Worm (Caenorhabditis elegans) whole organism, L4 larva: Measurements from ENCODE around the gene nspd-4.
"Not testable (repeated sequence)": the region's sequence is repeated elsewhere in the genome, so short reads cannot be mapped to it uniquely, and the experiment has no call there.

Source experiments
- F26F4.8 ChIP-seq: fragments of 200-800 bp; sonication (Bioruptor generic); conservative IDR thresholded peaks from 2 replicates; pipeline ENCODE4 v1.3.6; 2022; ENCODE audit warnings: missing genetic modification characterization, missing compliant biosample characterization
- F49E8.2 ChIP-seq: sonication (generic microtip); optimal IDR thresholded peaks from 2 replicates; lab custom pipeline; 2016; ENCODE audit warnings: missing compliant biosample characterization, mild to moderate bottlenecking, missing genetic modification characterization, borderline replicate concordance
- R02D3.7 ChIP-seq: fragments of 150-350 bp; sonication (generic microtip); optimal IDR thresholded peaks from 3 replicates; lab custom pipeline; 2014; ENCODE audit warnings: missing biosample characterization, missing genetic modification characterization
- T26A8.4 ChIP-seq: fragments of 200-800 bp; sonication (Bioruptor generic); IDR thresholded peaks from 2 replicates; pipeline ENCODE4 v1.3.6; 2022; ENCODE audit warnings: missing genetic modification characterization, missing compliant biosample characterization
- Y5F2A.4 ChIP-seq: fragments of 200-800 bp; sonication (Bioruptor generic); optimal IDR thresholded peaks from 2 replicates; lab custom pipeline; 2018; ENCODE audit warnings: mild to moderate bottlenecking, missing genetic modification characterization, missing compliant biosample characterization
- aha-1 ChIP-seq: fragments of 150-350 bp; peaks from one replicate; lab custom pipeline; 2014; ENCODE audit warnings: missing biosample characterization, missing genetic modification characterization
- ama-1 ChIP-seq: fragments of 150-350 bp; optimal IDR thresholded peaks from 2 replicates; lab custom pipeline; 2014; ENCODE audit warnings: inconsistent platforms, mixed read lengths
- arid-1 ChIP-seq: fragments of 200-800 bp; sonication (Bioruptor generic); conservative IDR thresholded peaks from 2 replicates; pipeline ENCODE4 v1.3.6; 2022; ENCODE audit warnings: missing genetic modification reagents, missing genetic modification characterization, missing compliant biosample characterization
- ceh-20 ChIP-seq: fragments of 200-800 bp; sonication (Bioruptor generic); IDR thresholded peaks from 2 replicates; pipeline ENCODE4 v1.3.6; 2022; ENCODE audit warnings: missing genetic modification reagents, missing genetic modification characterization, missing compliant biosample characterization
- ceh-28 ChIP-seq: fragments of 150-350 bp; optimal IDR thresholded peaks from 2 replicates; lab custom pipeline; 2014; ENCODE audit warnings: missing biosample characterization, missing genetic modification reagents, missing genetic modification characterization
- cey-2 ChIP-seq: sonication (generic microtip); optimal IDR thresholded peaks from 3 replicates; lab custom pipeline; 2017; ENCODE audit warnings: missing genetic modification characterization, mild to moderate bottlenecking, missing compliant biosample characterization, antibody characterized with exemption, borderline replicate concordance; ENCODE audit not compliant: insufficient read depth
- dpl-1 ChIP-seq: fragments of 150-350 bp; optimal IDR thresholded peaks from 2 replicates; lab custom pipeline; 2014; ENCODE audit warnings: missing biosample characterization, missing genetic modification reagents, missing genetic modification characterization
- hlh-11 ChIP-seq: fragments of 200-800 bp; sonication (Bioruptor generic); optimal IDR thresholded peaks from 2 replicates; lab custom pipeline; 2018; ENCODE audit warnings: mild to moderate bottlenecking, missing genetic modification characterization, missing compliant biosample characterization
- hmg-1.1 ChIP-seq: fragments of 200-800 bp; sonication (Bioruptor generic); IDR thresholded peaks from 2 replicates; pipeline ENCODE4 v1.3.6; 2022; ENCODE audit warnings: missing genetic modification reagents, missing genetic modification characterization, missing compliant biosample characterization
- lim-7 ChIP-seq: fragments of 200-800 bp; sonication (Bioruptor generic); IDR thresholded peaks from 2 replicates; pipeline ENCODE4 v1.3.6; 2022; ENCODE audit warnings: missing genetic modification characterization, missing compliant biosample characterization
- lin-1 ChIP-seq: fragments of 200-800 bp; sonication (Bioruptor generic); IDR thresholded peaks from 2 replicates; pipeline ENCODE4 v1.3.6; 2022; ENCODE audit warnings: missing genetic modification reagents, missing genetic modification characterization, missing compliant biosample characterization
- lin-13 ChIP-seq: fragments of 150-350 bp; optimal IDR thresholded peaks from 2 replicates; lab custom pipeline; 2014; ENCODE audit warnings: missing biosample characterization, missing genetic modification reagents, missing genetic modification characterization
- lin-15B ChIP-seq: fragments of 150-350 bp; sonication (generic microtip); optimal IDR thresholded peaks from 3 replicates; lab custom pipeline; 2014; ENCODE audit warnings: missing biosample characterization, missing genetic modification characterization
- lsy-2 ChIP-seq, 2 experiments: fragments of 150-350 bp in 1 of 2; sonication (generic microtip) in 1 of 2; optimal IDR thresholded peaks; 2 replicates each; lab custom pipeline; 2014 to 2017; ENCODE audit warnings: missing biosample characterization in 2 of 2, missing genetic modification characterization in 2 of 2
- madf-5 ChIP-seq, 2 experiments: fragments of 200-800 bp; sonication (Bioruptor generic); IDR thresholded peaks; 2 replicates each; pipeline ENCODE4 v1.3.6; 2022; ENCODE audit warnings: missing compliant biosample characterization in 2 of 2, missing genetic modification characterization in 2 of 2
- madf-9 ChIP-seq: fragments of 200-800 bp; sonication (Bioruptor generic); conservative IDR thresholded peaks from 2 replicates; pipeline ENCODE4 v1.3.6; 2022; ENCODE audit warnings: missing genetic modification reagents, missing genetic modification characterization, missing compliant biosample characterization
- mdl-1 ChIP-seq, 2 experiments: fragments of 150-350 bp in 1 of 2; sonication (generic microtip) in 1 of 2; optimal IDR thresholded peaks; 2 replicates each; lab custom pipeline; 2014 to 2017; ENCODE audit warnings: missing biosample characterization in 2 of 2, missing genetic modification characterization in 2 of 2
- mes-2 ChIP-seq: sonication (generic microtip); optimal IDR thresholded peaks from 2 replicates; lab custom pipeline; 2016; ENCODE audit warnings: missing genotype, mild to moderate bottlenecking, missing genetic modification characterization, missing compliant biosample characterization; ENCODE audit not compliant: poor library complexity, severe bottlenecking
- mxl-3 ChIP-seq: fragments of 200-800 bp; sonication (Bioruptor generic); optimal IDR thresholded peaks from 2 replicates; lab custom pipeline; 2018; ENCODE audit warnings: mild to moderate bottlenecking, missing genetic modification characterization, missing compliant biosample characterization
- nhr-237 ChIP-seq: sonication (generic microtip); optimal IDR thresholded peaks from 2 replicates; lab custom pipeline; 2017; ENCODE audit warnings: missing biosample characterization, missing genetic modification characterization
- nhr-28 ChIP-seq: fragments of 150-350 bp; optimal IDR thresholded peaks from 2 replicates; lab custom pipeline; 2014; ENCODE audit warnings: missing biosample characterization, missing genetic modification characterization
- nhr-42 ChIP-seq: fragments of 200-800 bp; sonication (Bioruptor generic); IDR thresholded peaks from 2 replicates; pipeline ENCODE4 v1.3.6; 2022; ENCODE audit warnings: missing genetic modification characterization, missing compliant biosample characterization
- nhr-48 ChIP-seq: sonication (generic microtip); optimal IDR thresholded peaks from 2 replicates; lab custom pipeline; 2016; ENCODE audit warnings: mild to moderate bottlenecking, missing genetic modification characterization, missing compliant biosample characterization
- php-3 ChIP-seq: fragments of 200-800 bp; sonication (Bioruptor generic); IDR thresholded peaks from 2 replicates; pipeline ENCODE4 v1.3.6; 2022; ENCODE audit warnings: missing genetic modification reagents, missing genetic modification characterization, missing compliant biosample characterization
- pqm-1 ChIP-seq: sonication (generic microtip); optimal IDR thresholded peaks from 2 replicates; lab custom pipeline; 2017; ENCODE audit warnings: missing biosample characterization, missing genetic modification characterization
- set-16 ChIP-seq: fragments of 200-800 bp; sonication (Bioruptor generic); IDR thresholded peaks from 2 replicates; pipeline ENCODE4 v1.3.6; 2022; ENCODE audit warnings: missing genetic modification reagents, missing genetic modification characterization, missing compliant biosample characterization
- skn-1 ChIP-seq: fragments of 150-350 bp; optimal IDR thresholded peaks from 2 replicates; lab custom pipeline; 2014; ENCODE audit warnings: missing biosample characterization, missing genetic modification characterization
- spr-1 ChIP-seq: sonication (generic microtip); optimal IDR thresholded peaks from 2 replicates; lab custom pipeline; 2016; ENCODE audit warnings: mild to moderate bottlenecking, missing genetic modification characterization, missing compliant biosample characterization
- unc-39 ChIP-seq: sonication (generic microtip); optimal IDR thresholded peaks from 2 replicates; lab custom pipeline; 2017; ENCODE audit warnings: missing biosample characterization, missing genetic modification characterization
- unc-62 ChIP-seq, 3 experiments: fragments of 150-350 bp in 1 of 3; sonication (generic microtip); optimal IDR thresholded peaks in 2 of 3; peaks in 1 of 3; 1 replicate in 1 of 3; 2 replicates in 2 of 3; lab custom pipeline; 2014 to 2017; ENCODE audit warnings: missing biosample characterization in 3 of 3, missing genetic modification characterization in 3 of 3, missing genetic modification reagents in 3 of 3, missing genotype in 1 of 3
- vab-7 ChIP-seq: fragments of 200-800 bp; sonication (Bioruptor generic); IDR thresholded peaks from 2 replicates; pipeline ENCODE4 v1.3.6; 2022; ENCODE audit warnings: missing genetic modification reagents, missing genetic modification characterization, missing compliant biosample characterization
- zag-1 ChIP-seq: fragments of 150-350 bp; optimal IDR thresholded peaks from 2 replicates; lab custom pipeline; 2014; ENCODE audit warnings: missing biosample characterization, missing genetic modification characterization
- zfp-2 ChIP-seq: sonication (generic microtip); optimal IDR thresholded peaks from 2 replicates; lab custom pipeline; 2016; ENCODE audit warnings: mild to moderate bottlenecking, missing genetic modification characterization, missing compliant biosample characterization

Gene nspd-4

ce11 chrII:4860260-4860659, 17.9 kb downstream of the nspd-4 start, which contains the start of the genes nspd-5 and F11G11.4:
Gene nspd-5, minus strand, starts transcription at chrII:4860360.
Gene F11G11.4, plus strand, starts transcription at chrII:4860594.
- not testable (repeated sequence) for TF ChIP-seq spr-1 (tag; lab: Kevin White, UChicago); php-3 (GFP tag; lab: Robert Waterston, UW); arid-1

ce11 chrII:4863357-4863756, 20.9 kb downstream of the nspd-4 start, which contains the start of the genes mpst-4 and F11G11.14:
Gene mpst-4, minus strand, starts transcription at chrII:4863457.
Gene F11G11.14, plus strand, starts transcription at chrII:4863681.
- TF ChIP-seq ceh-28, result no peak
- TF ChIP-seq ceh-20, result no peak
- TF ChIP-seq madf-9 (GFP tag; lab: Robert Waterston, UW), result no peak
- TF ChIP-seq lin-1 (GFP tag; lab: Robert Waterston, UW), result no peak
- no peak for TF ChIP-seq nhr-237 (tag; lab: Kevin White, UChicago)
- TF ChIP-seq aha-1 (tag; lab: Kevin White, UChicago), result no peak
- TF ChIP-seq vab-7 (GFP tag; lab: Robert Waterston, UW), result no peak
- TF ChIP-seq nhr-42, result no peak

ce11 chrII:4866045-4866444, 23.6 kb downstream of the nspd-4 start:
- no peak for TF ChIP-seq vab-7 (GFP tag; lab: Robert Waterston, UW)
- peak; percentile 45 for TF ChIP-seq nhr-48 (tag; lab: Kevin White, UChicago)
- TF ChIP-seq hlh-11 (tag; lab: Kevin White, UChicago), result peak; percentile 71
- peak; percentile 52; the same call in 1 of the 2 replicates for TF ChIP-seq T26A8.4
- peak; percentile 65 for TF ChIP-seq mxl-3 (GFP tag; lab: Kevin White, UChicago)
- TF ChIP-seq ama-1, result peak; percentile 82
- no peak for TF ChIP-seq lim-7 (GFP tag; lab: Robert Waterston, UW)
- no peak for TF ChIP-seq madf-9 (GFP tag; lab: Robert Waterston, UW)
- 0 out of 4 replicates have a peak, but pooled peaks of 1 of the 2 experiments have one; percentile 16 for TF ChIP-seq madf-5 (GFP tag; IDR thresholded peaks at IDR 0.05; lab: Robert Waterston, UW)
- peak; percentile 42 for TF ChIP-seq nhr-28 (tag; lab: Kevin White, UChicago)
- TF ChIP-seq lsy-2 (tag; optimal IDR thresholded peaks at IDR 0.05; lab: Kevin White, UChicago), result no peak
- no peak for TF ChIP-seq arid-1
- no peak for TF ChIP-seq zfp-2 (tag; lab: Kevin White, UChicago)
- no peak for TF ChIP-seq zag-1
- no peak for TF ChIP-seq F49E8.2 (tag; lab: Kevin White, UChicago)
- TF ChIP-seq R02D3.7 (tag; lab: Kevin White, UChicago), result no peak
- peak; percentile 16 for TF ChIP-seq dpl-1 (GFP tag; lab: Kevin White, UChicago)
- TF ChIP-seq cey-2 (tag; lab: Kevin White, UChicago), result no peak
- TF ChIP-seq skn-1 (tag; lab: Kevin White, UChicago), result no peak
- no peak for TF ChIP-seq mes-2
- no peak for TF ChIP-seq set-16 (GFP tag; lab: Robert Waterston, UW)
- TF ChIP-seq Y5F2A.4 (GFP tag; lab: Kevin White, UChicago), result no peak
- no peak for TF ChIP-seq hmg-1.1 (GFP tag; lab: Robert Waterston, UW)
- TF ChIP-seq lin-15B (tag; lab: Kevin White, UChicago), result no peak
- TF ChIP-seq unc-62 (GFP tag; optimal IDR thresholded peaks at IDR 0.05 in 1 of 2; lab: Kevin White, UChicago), result no peak
- TF ChIP-seq unc-62 (tag; optimal IDR thresholded peaks at IDR 0.05; lab: Kevin White, UChicago), result no peak
- TF ChIP-seq lin-13 (GFP tag; lab: Kevin White, UChicago), result no peak
- no peak for TF ChIP-seq F26F4.8 (GFP tag; lab: Robert Waterston, UW)
- TF ChIP-seq aha-1 (tag; lab: Kevin White, UChicago), result peak; percentile 73
- TF ChIP-seq unc-39 (tag; lab: Kevin White, UChicago), result no peak
- no peak for TF ChIP-seq mdl-1 (tag; optimal IDR thresholded peaks at IDR 0.05; lab: Kevin White, UChicago)
- TF ChIP-seq pqm-1, result no peak
